Fruit fly (Drosophila melanogaster) whole organism, embryonic: ENCODE results near the gene Atat.

Experiments
- CG13123 ChIP-seq: fragments of 200-800 bp; sonication (Bioruptor generic); optimal IDR thresholded peaks from 2 replicates; lab custom pipeline; 2016; ENCODE audit warnings: missing biosample characterization, missing genetic modification characterization
- CG14050 ChIP-seq: fragments of 200-800 bp; sonication (Bioruptor generic); IDR thresholded peaks from 3 replicates; pipeline ENCODE4 v1.3.6; 2022; ENCODE audit warnings: missing biosample characterization, missing genetic modification characterization
- CG14710 ChIP-seq: fragments of 200-800 bp; sonication (Bioruptor generic); optimal IDR thresholded peaks from 3 replicates; lab custom pipeline; 2019; ENCODE audit warnings: missing biosample characterization, mild to moderate bottlenecking, missing genetic modification characterization, moderate library complexity
- CG14965 ChIP-seq: fragments of 200-800 bp; sonication (Bioruptor generic); optimal IDR thresholded peaks from 2 replicates; lab custom pipeline; 2016; ENCODE audit warnings: missing biosample characterization, missing genetic modification characterization, borderline replicate concordance
- CG2129 ChIP-seq: fragments of 200-800 bp; sonication (Bioruptor generic); IDR thresholded peaks from 2 replicates; pipeline ENCODE4 v1.3.6; 2022; ENCODE audit warnings: missing biosample characterization, missing genetic modification characterization; ENCODE audit not compliant: partially characterized antibody
- CG2678 ChIP-seq: fragments of 200-800 bp; sonication (Bioruptor generic); optimal IDR thresholded peaks from 3 replicates; lab custom pipeline; 2019; ENCODE audit warnings: missing biosample characterization, mild to moderate bottlenecking, missing genetic modification characterization, moderate library complexity
- CG3065 ChIP-seq: fragments of 200-800 bp; sonication (Bioruptor generic); optimal IDR thresholded peaks from 2 replicates; lab custom pipeline; 2016; ENCODE audit warnings: missing biosample characterization, missing genetic modification characterization
- CG31224 ChIP-seq: fragments of 200-800 bp; sonication (Bioruptor generic); IDR thresholded peaks from 2 replicates; pipeline ENCODE4 v1.3.6; 2022; ENCODE audit warnings: missing biosample characterization, missing genetic modification characterization
- CG32532 ChIP-seq: fragments of 200-800 bp; sonication (Bioruptor generic); IDR thresholded peaks from 2 replicates; pipeline ENCODE4 v1.3.6; 2022; ENCODE audit warnings: missing biosample characterization, missing genetic modification characterization
- CG4360 ChIP-seq: fragments of 200-800 bp; sonication (Bioruptor generic); IDR thresholded peaks from 2 replicates; pipeline ENCODE4 v1.3.6; 2022; ENCODE audit warnings: missing biosample characterization, missing genetic modification characterization
- CG6654 ChIP-seq: fragments of 200-800 bp; sonication (Bioruptor generic); optimal IDR thresholded peaks from 2 replicates; lab custom pipeline; 2017; ENCODE audit warnings: missing biosample characterization, mild to moderate bottlenecking, missing genetic modification characterization
- CG6689 ChIP-seq: fragments of 200-800 bp; sonication (Bioruptor generic); IDR thresholded peaks from 2 replicates; pipeline ENCODE4 v1.3.6; 2022; ENCODE audit warnings: missing biosample characterization, missing genetic modification characterization
- CG8281 ChIP-seq: fragments of 200-800 bp; sonication (Bioruptor generic); optimal IDR thresholded peaks from 2 replicates; lab custom pipeline; 2018; ENCODE audit warnings: missing biosample characterization, mild to moderate bottlenecking, missing genetic modification characterization, moderate library complexity
- CG8359 ChIP-seq: fragments of 200-800 bp; sonication (Bioruptor generic); optimal IDR thresholded peaks from 2 replicates; lab custom pipeline; 2017; ENCODE audit warnings: missing biosample characterization, mild to moderate bottlenecking, missing genetic modification characterization, borderline replicate concordance
- CG8924 ChIP-seq: fragments of 200-800 bp; optimal IDR thresholded peaks from 3 replicates; lab custom pipeline; 2019; ENCODE audit warnings: missing biosample characterization, mild to moderate bottlenecking, missing genetic modification characterization, moderate library complexity
- CG9797 ChIP-seq: fragments of 200-800 bp; sonication (Bioruptor generic); optimal IDR thresholded peaks from 3 replicates; lab custom pipeline; 2018; ENCODE audit warnings: missing biosample characterization, mild to moderate bottlenecking, missing genetic modification characterization
- CkIIα-i1 ChIP-seq: fragments of 200-800 bp; sonication (Bioruptor generic); IDR thresholded peaks from 2 replicates; pipeline ENCODE4 v1.3.6; 2022; ENCODE audit warnings: missing biosample characterization, missing genetic modification characterization
- CoRest ChIP-seq: fragments of 200-800 bp; sonication (Bioruptor generic); optimal IDR thresholded peaks from 3 replicates; lab custom pipeline; 2018; ENCODE audit warnings: missing biosample characterization, mild to moderate bottlenecking, missing genetic modification characterization, moderate library complexity
- Deaf1 ChIP-seq: fragments of 200-800 bp; optimal IDR thresholded peaks from 3 replicates; lab custom pipeline; 2019; ENCODE audit warnings: missing biosample characterization, mild to moderate bottlenecking, missing genetic modification characterization, moderate library complexity
- Dref ChIP-seq: fragments of 200-800 bp; sonication (Bioruptor generic); IDR thresholded peaks from 2 replicates; pipeline ENCODE4 v1.3.6; 2022; ENCODE audit warnings: missing biosample characterization, missing genetic modification characterization
- Elba2 ChIP-seq: fragments of 200-800 bp; sonication (Bioruptor generic); optimal IDR thresholded peaks from 3 replicates; lab custom pipeline; 2016; ENCODE audit warnings: missing biosample characterization, missing genetic modification characterization
- Ets65A ChIP-seq: fragments of 200-800 bp; sonication (Bioruptor generic); peaks from one replicate; lab custom pipeline; 2016; ENCODE audit warnings: missing biosample characterization, missing genetic modification characterization
- HmgD ChIP-seq: fragments of 200-800 bp; sonication (Bioruptor generic); optimal IDR thresholded peaks from 3 replicates; lab custom pipeline; 2016; ENCODE audit warnings: missing biosample characterization, missing genetic modification characterization
- MTF-1 ChIP-seq: fragments of 200-800 bp; sonication (Bioruptor generic); optimal IDR thresholded peaks from 2 replicates; lab custom pipeline; 2018; ENCODE audit warnings: missing biosample characterization, mild to moderate bottlenecking, missing genetic modification characterization, borderline replicate concordance
- Med ChIP-seq: fragments of 200-800 bp; sonication (Bioruptor generic); peaks from one replicate; lab custom pipeline; 2016; ENCODE audit warnings: missing biosample characterization, missing genetic modification characterization, mild to moderate bottlenecking, inconsistent platforms, moderate library complexity
- Nf-YB ChIP-seq: fragments of 200-800 bp; sonication (Bioruptor generic); optimal IDR thresholded peaks from 3 replicates; lab custom pipeline; 2019; ENCODE audit warnings: missing biosample characterization, mild to moderate bottlenecking, missing genetic modification characterization, moderate library complexity
- Nf-YC ChIP-seq: fragments of 200-800 bp; optimal IDR thresholded peaks from 3 replicates; lab custom pipeline; 2019; ENCODE audit warnings: missing biosample characterization, mild to moderate bottlenecking, missing genetic modification characterization, moderate library complexity
- NfI ChIP-seq: fragments of 200-800 bp; sonication (Bioruptor generic); optimal IDR thresholded peaks from 3 replicates; lab custom pipeline; 2018; ENCODE audit warnings: missing biosample characterization, mild to moderate bottlenecking, missing genetic modification characterization, moderate library complexity
- Oaz ChIP-seq: fragments of 200-800 bp; sonication (Bioruptor generic); IDR thresholded peaks from 2 replicates; pipeline ENCODE4 v1.3.6; 2022; ENCODE audit warnings: missing biosample characterization, missing genetic modification characterization
- Poxn ChIP-seq: fragments of 200-800 bp; sonication (Bioruptor generic); IDR thresholded peaks from 2 replicates; pipeline ENCODE4 v1.3.6; 2022; ENCODE audit warnings: missing biosample characterization, missing genetic modification characterization
- Sin3A ChIP-seq: fragments of >200 bp; optimal IDR thresholded peaks from 2 replicates; lab custom pipeline; 2018
- TFAM ChIP-seq: fragments of 200-800 bp; sonication (Bioruptor generic); optimal IDR thresholded peaks from 2 replicates; lab custom pipeline; 2017; ENCODE audit warnings: missing biosample characterization, missing genetic modification characterization, inconsistent platforms
- aop ChIP-seq: fragments of 200-800 bp; sonication (Bioruptor generic); IDR thresholded peaks from 2 replicates; pipeline ENCODE4 v1.3.6; 2022; ENCODE audit warnings: missing biosample characterization, missing genetic modification characterization
- ara ChIP-seq: fragments of 200-800 bp; sonication (Bioruptor generic); IDR thresholded peaks from 2 replicates; pipeline ENCODE4 v1.3.6; 2022; ENCODE audit warnings: missing biosample characterization, missing genetic modification characterization
- chm ChIP-seq: fragments of 200-800 bp; sonication (Bioruptor generic); IDR thresholded peaks from 2 replicates; pipeline ENCODE4 v1.3.6; 2022; ENCODE audit warnings: missing biosample characterization, missing genetic modification characterization
- dati ChIP-seq: fragments of 200-800 bp; sonication (Bioruptor generic); IDR thresholded peaks from 2 replicates; pipeline ENCODE4 v1.3.6; 2022; ENCODE audit warnings: missing biosample characterization, missing genetic modification characterization
- dpn ChIP-seq, 2 experiments: fragments of 200-800 bp; sonication (Bioruptor generic); optimal IDR thresholded peaks; 3 replicates each; lab custom pipeline; 2016; ENCODE audit warnings: missing biosample characterization in 2 of 2, missing genetic modification characterization in 2 of 2
- ftz-f1 ChIP-seq: fragments of 200-800 bp; sonication (Bioruptor generic); optimal IDR thresholded peaks from 2 replicates; lab custom pipeline; 2016; ENCODE audit warnings: missing biosample characterization, missing genetic modification characterization
- gcm ChIP-seq: fragments of 200-800 bp; sonication (Bioruptor generic); optimal IDR thresholded peaks from 2 replicates; lab custom pipeline; 2019; ENCODE audit warnings: missing biosample characterization, mild to moderate bottlenecking, missing genetic modification characterization, moderate library complexity
- gcm2 ChIP-seq: fragments of 200-800 bp; sonication (Bioruptor generic); optimal IDR thresholded peaks from 2 replicates; lab custom pipeline; 2016; ENCODE audit warnings: missing biosample characterization, missing genetic modification characterization
- her ChIP-seq: fragments of 200-800 bp; sonication (Bioruptor generic); optimal IDR thresholded peaks from 2 replicates; lab custom pipeline; 2016; ENCODE audit warnings: missing biosample characterization, missing genetic modification characterization
- hth ChIP-seq: fragments of >200 bp; optimal IDR thresholded peaks from 2 replicates; lab custom pipeline; 2017; ENCODE audit warnings: inconsistent platforms
- jing ChIP-seq: fragments of 200-800 bp; sonication (Bioruptor generic); optimal IDR thresholded peaks from 2 replicates; lab custom pipeline; 2018; ENCODE audit warnings: missing biosample characterization, mild to moderate bottlenecking, missing genetic modification characterization
- nerfin-2 ChIP-seq: fragments of 200-800 bp; sonication (Bioruptor generic); IDR thresholded peaks from 2 replicates; pipeline ENCODE4 v1.3.6; 2022; ENCODE audit warnings: missing biosample characterization, missing genetic modification characterization; ENCODE audit not compliant: partially characterized antibody
- nom ChIP-seq: fragments of 200-800 bp; sonication (Bioruptor generic); optimal IDR thresholded peaks from 2 replicates; lab custom pipeline; 2017; ENCODE audit warnings: missing biosample characterization, missing genetic modification characterization, mild to moderate bottlenecking, moderate library complexity, missing genetic modification reagents
- prd ChIP-seq, 3 experiments: fragments of >200 bp in 2 of 3; fragments of 200-800 bp in 1 of 3; sonication (Bioruptor generic) in 1 of 3; optimal IDR thresholded peaks in 2 of 3; IDR thresholded peaks in 1 of 3; 2 replicates in 2 of 3; 3 replicates in 1 of 3; pipeline versions ENCODE4 v1.3.6 to Lab custom; 2017 to 2022; ENCODE audit warnings: missing biosample characterization in 1 of 3, missing genetic modification characterization in 1 of 3
- pros ChIP-seq: fragments of 200-800 bp; sonication (Bioruptor generic); optimal IDR thresholded peaks from 3 replicates; lab custom pipeline; 2019; ENCODE audit warnings: missing biosample characterization, mild to moderate bottlenecking, missing genetic modification characterization, moderate library complexity
- sd ChIP-seq: fragments of 200-800 bp; sonication (Bioruptor generic); optimal IDR thresholded peaks from 3 replicates; lab custom pipeline; 2018; ENCODE audit warnings: missing biosample characterization, mild to moderate bottlenecking, missing genetic modification characterization, moderate library complexity
- sim ChIP-seq: fragments of 200-800 bp; sonication (Bioruptor generic); IDR thresholded peaks from 2 replicates; pipeline ENCODE4 v1.3.6; 2022; ENCODE audit warnings: missing biosample characterization, missing genetic modification characterization
- sna ChIP-seq: fragments of 200-800 bp; sonication (Bioruptor generic); IDR thresholded peaks from 2 replicates; pipeline ENCODE4 v1.3.6; 2022; ENCODE audit warnings: missing biosample characterization, missing genetic modification characterization; ENCODE audit not compliant: partially characterized antibody
- yki ChIP-seq: fragments of >200 bp; optimal IDR thresholded peaks from 3 replicates; lab custom pipeline; 2018

Gene Atat

dm6 chr3L:9441907-9442479 is 15.4 kb upstream of the Atat start, which contains the start of the genes Bet3 and Nf-YA (continued):
- TF ChIP-seq CG14050 (GFP tag; lab: Robert Waterston, UW) (no peak; the same call in 2 of the 3 replicates), CG6689 (GFP tag; lab: Robert Waterston, UW) (no peak), Nf-YB (GFP tag; lab: Kevin White, UChicago) (no peak), CG9797 (GFP tag; lab: Kevin White, UChicago) (peak; percentile 53), ftz-f1 (GFP tag; lab: Kevin White, UChicago) (no peak), HmgD (GFP tag; lab: Kevin White, UChicago) (peak; percentile 67), her (GFP tag; lab: Kevin White, UChicago) (peak; percentile 36), CG8281 (tag; lab: Kevin White, UChicago) (no peak), CG14965 (GFP tag; lab: Kevin White, UChicago) (no peak), CG31224 (GFP tag; lab: Robert Waterston, UW) (no peak), NfI (GFP tag; lab: Kevin White, UChicago) (peak; percentile 54), nom (GFP tag; lab: Kevin White, UChicago) (no peak), jing (GFP tag; lab: Kevin White, UChicago) (no peak), MTF-1 (GFP tag; lab: Kevin White, UChicago) (peak; percentile 69), CG13123 (GFP tag; lab: Kevin White, UChicago) (no peak), CG2129 (GFP tag; lab: Robert Waterston, UW) (peak; percentile 73), Elba2 (GFP tag; lab: Kevin White, UChicago) (peak; percentile 7), aop (GFP tag; lab: Robert Waterston, UW) (no peak), ara (GFP tag; lab: Robert Waterston, UW) (peak; percentile 55; the same call in 1 of the 2 replicates), CoRest (tag; lab: Kevin White, UChicago) (peak; percentile 61), CG32532 (GFP tag; lab: Robert Waterston, UW) (peak; percentile 72), nerfin-2 (GFP tag; lab: Robert Waterston, UW) (peak; percentile 72), CkIIα-i1 (GFP tag; lab: Robert Waterston, UW) (no peak), CG14710 (tag; lab: Kevin White, UChicago) (peak; percentile 70), CG4360 (GFP tag; lab: Robert Waterston, UW) (no peak), Oaz (GFP tag; lab: Robert Waterston, UW) (no peak), Med (GFP tag; lab: Kevin White, UChicago) (peak; percentile 94), gcm2 (GFP tag; lab: Kevin White, UChicago) (no peak), gcm (GFP tag; lab: Kevin White, UChicago) (no peak), sd (peak; percentile 38), Dref (GFP tag; lab: Robert Waterston, UW) (peak; percentile 68), CG8924 (peak; percentile 5), Nf-YC (tag; lab: Kevin White, UChicago) (peak; percentile 43), dati (GFP tag; lab: Robert Waterston, UW) (no peak), Sin3A (lab: Kevin White, UChicago) (peak; percentile 38), CG6654 (no peak), Ets65A (GFP tag; lab: Kevin White, UChicago) (peak; percentile 97), sna (peak; percentile 84), pros (no peak), hth (lab: Kevin White, UChicago) (no peak), chm (peak; percentile 53; the same call in 1 of the 2 replicates), Deaf1 (tag; lab: Kevin White, UChicago) (no peak), CG8359 (GFP tag; lab: Kevin White, UChicago) (no peak), yki (lab: Kevin White, UChicago) (no peak), CG3065 (GFP tag; lab: Kevin White, UChicago) (peak; percentile 3), dpn (GFP tag; optimal IDR thresholded peaks at IDR 0.05; lab: Kevin White, UChicago) (peak; percentile 65 to 68), Poxn (GFP tag; lab: Robert Waterston, UW) (no peak), CG2678 (peak; percentile 44), prd (optimal IDR thresholded peaks at IDR 0.05; lab: Kevin White, UChicago) (no peak), prd (GFP tag; IDR thresholded peaks at IDR 0.05; lab: Robert Waterston, UW) (peak; percentile 64; the same call in 2 of the 3 replicates), TFAM (no peak), sim (GFP tag; lab: Robert Waterston, UW) (no peak)
